Fruit fly (Drosophila melanogaster) whole organism, embryonic: ENCODE results near the gene Oscillin.

ENCODE experiments used
- Ada2b ChIP-seq: fragments of 200-800 bp; sonication (Bioruptor generic); IDR thresholded peaks from 2 replicates; pipeline ENCODE4 v1.3.6; 2022; ENCODE audit warnings: missing biosample characterization, missing genetic modification characterization
- Atf6 ChIP-seq: fragments of 200-800 bp; sonication (Bioruptor generic); IDR thresholded peaks from 2 replicates; pipeline ENCODE4 v1.3.6; 2022; ENCODE audit warnings: missing biosample characterization, missing genetic modification characterization
- B-H2 ChIP-seq: fragments of 200-800 bp; sonication (Bioruptor generic); optimal IDR thresholded peaks from 2 replicates; lab custom pipeline; 2018; ENCODE audit warnings: missing biosample characterization, mild to moderate bottlenecking, missing genetic modification characterization
- Bteb2 ChIP-seq: fragments of 200-800 bp; sonication (Bioruptor generic); optimal IDR thresholded peaks from 2 replicates; lab custom pipeline; 2016; ENCODE audit warnings: missing biosample characterization, missing genetic modification characterization
- CG10366 ChIP-seq: fragments of 200-800 bp; sonication (Bioruptor generic); IDR thresholded peaks from 2 replicates; pipeline ENCODE4 v1.3.6; 2022; ENCODE audit warnings: missing biosample characterization, missing genetic modification characterization
- CG10565 ChIP-seq: fragments of 200-800 bp; sonication (Bioruptor generic); optimal IDR thresholded peaks from 3 replicates; lab custom pipeline; 2016; ENCODE audit warnings: missing biosample characterization, mild to moderate bottlenecking, missing genetic modification characterization
- CG11560 ChIP-seq: fragments of 200-800 bp; sonication (Bioruptor generic); IDR thresholded peaks from 3 replicates; pipeline ENCODE4 v1.3.6; 2022; ENCODE audit warnings: missing biosample characterization, missing genetic modification characterization
- CG12071 ChIP-seq: fragments of 200-800 bp; sonication (Bioruptor generic); optimal IDR thresholded peaks from 3 replicates; lab custom pipeline; 2018; ENCODE audit warnings: missing biosample characterization, mild to moderate bottlenecking, missing genetic modification characterization
- CG12219 ChIP-seq: fragments of 200-800 bp; sonication (Bioruptor generic); optimal IDR thresholded peaks from 3 replicates; lab custom pipeline; 2018; ENCODE audit warnings: missing biosample characterization, mild to moderate bottlenecking, missing genetic modification characterization
- CG12744 ChIP-seq: fragments of 200-800 bp; sonication (Bioruptor generic); optimal IDR thresholded peaks from 2 replicates; lab custom pipeline; 2016; ENCODE audit warnings: missing biosample characterization, missing genetic modification characterization
- CG14860 ChIP-seq: fragments of 200-800 bp; sonication (Bioruptor generic); IDR thresholded peaks from 3 replicates; pipeline ENCODE4 v1.3.6; 2022; ENCODE audit warnings: missing biosample characterization, missing genetic modification characterization; ENCODE audit not compliant: partially characterized antibody
- CG15514 ChIP-seq: fragments of 200-800 bp; sonication (Bioruptor generic); optimal IDR thresholded peaks from 3 replicates; lab custom pipeline; 2017; ENCODE audit warnings: missing biosample characterization, missing genetic modification characterization, mild to moderate bottlenecking, moderate library complexity, missing genetic modification reagents
- CG16779 ChIP-seq: fragments of 200-800 bp; sonication (Bioruptor generic); IDR thresholded peaks from 2 replicates; pipeline ENCODE4 v1.3.6; 2022; ENCODE audit warnings: missing biosample characterization, missing genetic modification characterization
- CG17361 ChIP-seq: fragments of 200-800 bp; sonication (Bioruptor generic); IDR thresholded peaks from 3 replicates; pipeline ENCODE4 v1.3.6; 2022; ENCODE audit warnings: missing biosample characterization, missing genetic modification characterization
- CG17568 ChIP-seq: fragments of 200-800 bp; sonication (Bioruptor generic); optimal IDR thresholded peaks from 2 replicates; lab custom pipeline; 2018; ENCODE audit warnings: missing biosample characterization, mild to moderate bottlenecking, missing genetic modification characterization, moderate library complexity
- CG30403 ChIP-seq: fragments of 200-800 bp; sonication (Bioruptor generic); optimal IDR thresholded peaks from 3 replicates; lab custom pipeline; 2016; ENCODE audit warnings: missing biosample characterization, missing genetic modification characterization
- CG32772 ChIP-seq: fragments of 200-800 bp; sonication (Bioruptor generic); IDR thresholded peaks from 2 replicates; pipeline ENCODE4 v1.3.6; 2022; ENCODE audit warnings: missing biosample characterization, missing genetic modification characterization
- CG4707 ChIP-seq: fragments of 200-800 bp; sonication (Bioruptor generic); optimal IDR thresholded peaks from 2 replicates; lab custom pipeline; 2018; ENCODE audit warnings: missing biosample characterization, mild to moderate bottlenecking, missing genetic modification characterization, moderate library complexity
- CG6175 ChIP-seq: fragments of 200-800 bp; sonication (Bioruptor generic); IDR thresholded peaks from 3 replicates; pipeline ENCODE4 v1.3.6; 2022; ENCODE audit warnings: missing biosample characterization, missing genetic modification characterization
- CG6765 ChIP-seq: fragments of 200-800 bp; sonication (Bioruptor generic); optimal IDR thresholded peaks from 3 replicates; lab custom pipeline; 2017; ENCODE audit warnings: missing biosample characterization, mild to moderate bottlenecking, missing genetic modification characterization
- D19A ChIP-seq: fragments of 200-800 bp; optimal IDR thresholded peaks from 3 replicates; lab custom pipeline; 2019; ENCODE audit warnings: missing biosample characterization, mild to moderate bottlenecking, missing genetic modification characterization, moderate library complexity
- Deaf1 ChIP-seq: fragments of 200-800 bp; optimal IDR thresholded peaks from 3 replicates; lab custom pipeline; 2019; ENCODE audit warnings: missing biosample characterization, mild to moderate bottlenecking, missing genetic modification characterization, moderate library complexity
- Gsc ChIP-seq: fragments of 200-800 bp; sonication (Bioruptor generic); IDR thresholded peaks from 2 replicates; pipeline ENCODE4 v1.3.6; 2022; ENCODE audit warnings: missing biosample characterization, missing genetic modification characterization
- H2.0 ChIP-seq: fragments of 200-800 bp; sonication (Bioruptor generic); IDR thresholded peaks from 2 replicates; pipeline ENCODE4 v1.3.6; 2022; ENCODE audit warnings: missing biosample characterization, missing genetic modification characterization
- HLH54F ChIP-seq: fragments of 200-800 bp; sonication (Bioruptor generic); optimal IDR thresholded peaks from 3 replicates; lab custom pipeline; 2016; ENCODE audit warnings: missing biosample characterization, missing genetic modification characterization
- Hmr ChIP-seq: fragments of 200-800 bp; sonication (Bioruptor generic); optimal IDR thresholded peaks from 3 replicates; lab custom pipeline; 2017; ENCODE audit warnings: mild to moderate bottlenecking, missing biosample characterization, missing genetic modification reagents, missing genetic modification characterization
- Meics ChIP-seq: fragments of 200-800 bp; sonication (Bioruptor generic); optimal IDR thresholded peaks from 2 replicates; lab custom pipeline; 2017; ENCODE audit warnings: missing biosample characterization, mild to moderate bottlenecking, missing genetic modification characterization
- Nf-YB ChIP-seq: fragments of 200-800 bp; sonication (Bioruptor generic); optimal IDR thresholded peaks from 3 replicates; lab custom pipeline; 2019; ENCODE audit warnings: missing biosample characterization, mild to moderate bottlenecking, missing genetic modification characterization, moderate library complexity
- PHDP ChIP-seq: fragments of 200-800 bp; sonication (Bioruptor generic); optimal IDR thresholded peaks from 3 replicates; lab custom pipeline; 2018; ENCODE audit warnings: missing biosample characterization, mild to moderate bottlenecking, missing genetic modification characterization, moderate library complexity
- ac ChIP-seq: fragments of 200-800 bp; sonication (Bioruptor generic); optimal IDR thresholded peaks from 3 replicates; lab custom pipeline; 2017; ENCODE audit warnings: missing biosample characterization, mild to moderate bottlenecking, missing genetic modification characterization
- amos ChIP-seq: fragments of 200-800 bp; sonication (Bioruptor generic); IDR thresholded peaks from 2 replicates; pipeline ENCODE4 v1.3.6; 2022; ENCODE audit warnings: missing biosample characterization, missing genetic modification characterization; ENCODE audit not compliant: partially characterized antibody
- cad ChIP-seq: fragments of >200 bp; optimal IDR thresholded peaks from 2 replicates; lab custom pipeline; 2017; ENCODE audit warnings: missing biosample characterization, missing genetic modification characterization
- caup ChIP-seq: fragments of 200-800 bp; sonication (Bioruptor generic); optimal IDR thresholded peaks from 3 replicates; lab custom pipeline; 2017; ENCODE audit warnings: missing biosample characterization, mild to moderate bottlenecking, missing genetic modification characterization, moderate library complexity; ENCODE audit not compliant: severe bottlenecking
- eve ChIP-seq, 2 experiments: fragments of >200 bp; optimal IDR thresholded peaks; 2 replicates each; lab custom pipeline; 2017; ENCODE audit warnings: missing biosample characterization in 2 of 2, missing genetic modification characterization in 2 of 2
- fd96Cb ChIP-seq: fragments of 200-800 bp; sonication (Bioruptor generic); optimal IDR thresholded peaks from 2 replicates; lab custom pipeline; 2018; ENCODE audit warnings: missing biosample characterization, mild to moderate bottlenecking, missing genetic modification characterization, moderate library complexity
- hth ChIP-seq: fragments of >200 bp; optimal IDR thresholded peaks from 2 replicates; lab custom pipeline; 2017; ENCODE audit warnings: inconsistent platforms
- mld ChIP-seq: fragments of 200-800 bp; sonication (Bioruptor generic); IDR thresholded peaks from 3 replicates; pipeline ENCODE4 v1.3.6; 2022; ENCODE audit warnings: missing biosample characterization, missing genetic modification characterization; ENCODE audit not compliant: partially characterized antibody
- repo ChIP-seq: fragments of 200-800 bp; sonication (Bioruptor generic); optimal IDR thresholded peaks from 2 replicates; lab custom pipeline; 2016; ENCODE audit warnings: missing biosample characterization, missing genetic modification characterization
- rib ChIP-seq: fragments of 200-800 bp; sonication (Bioruptor generic); IDR thresholded peaks from 2 replicates; pipeline ENCODE4 v1.3.6; 2022; ENCODE audit warnings: missing biosample characterization, missing genetic modification characterization
- ro ChIP-seq: fragments of 200-800 bp; sonication (Bioruptor generic); IDR thresholded peaks from 2 replicates; pipeline ENCODE4 v1.3.6; 2022; ENCODE audit warnings: missing biosample characterization, missing genetic modification characterization
- row ChIP-seq: fragments of 200-800 bp; sonication (Bioruptor generic); IDR thresholded peaks from 3 replicates; pipeline ENCODE4 v1.3.6; 2022; ENCODE audit warnings: missing biosample characterization, missing genetic modification characterization
- sc ChIP-seq, 3 experiments: fragments of >200 bp in 2 of 3; fragments of 200-800 bp in 1 of 3; sonication (Bioruptor generic) in 1 of 3; optimal IDR thresholded peaks; 2 replicates in 2 of 3; 3 replicates in 1 of 3; lab custom pipeline; 2017; ENCODE audit warnings: mild to moderate bottlenecking in 1 of 3, missing biosample characterization in 1 of 3, missing genetic modification characterization in 1 of 3, missing genetic modification reagents in 1 of 3
- sd ChIP-seq: fragments of 200-800 bp; sonication (Bioruptor generic); optimal IDR thresholded peaks from 3 replicates; lab custom pipeline; 2018; ENCODE audit warnings: missing biosample characterization, mild to moderate bottlenecking, missing genetic modification characterization, moderate library complexity
- shn ChIP-seq: fragments of 200-800 bp; sonication (Bioruptor generic); optimal IDR thresholded peaks from 3 replicates; lab custom pipeline; 2016; ENCODE audit warnings: missing biosample characterization, missing genetic modification characterization
- sisA ChIP-seq: fragments of 200-800 bp; sonication (Bioruptor generic); IDR thresholded peaks from 2 replicates; pipeline ENCODE4 v1.3.6; 2022; ENCODE audit warnings: missing biosample characterization, missing genetic modification characterization
- so ChIP-seq: fragments of 200-800 bp; sonication (Bioruptor generic); IDR thresholded peaks from 3 replicates; pipeline ENCODE4 v1.3.6; 2022; ENCODE audit warnings: missing biosample characterization, missing genetic modification characterization
- wek ChIP-seq: fragments of 200-800 bp; sonication (Bioruptor generic); optimal IDR thresholded peaks from 3 replicates; lab custom pipeline; 2018; ENCODE audit warnings: missing biosample characterization, mild to moderate bottlenecking, missing genetic modification characterization, moderate library complexity
- zen ChIP-seq: fragments of 200-800 bp; sonication (Bioruptor generic); optimal IDR thresholded peaks from 3 replicates; lab custom pipeline; 2018; ENCODE audit warnings: missing biosample characterization, mild to moderate bottlenecking, missing genetic modification characterization, moderate library complexity
- zen2 ChIP-seq: fragments of 200-800 bp; sonication (Bioruptor generic); IDR thresholded peaks from 3 replicates; pipeline ENCODE4 v1.3.6; 2022; ENCODE audit warnings: missing biosample characterization, missing genetic modification characterization; ENCODE audit not compliant: partially characterized antibody

The Oscillin gene

DNA sequence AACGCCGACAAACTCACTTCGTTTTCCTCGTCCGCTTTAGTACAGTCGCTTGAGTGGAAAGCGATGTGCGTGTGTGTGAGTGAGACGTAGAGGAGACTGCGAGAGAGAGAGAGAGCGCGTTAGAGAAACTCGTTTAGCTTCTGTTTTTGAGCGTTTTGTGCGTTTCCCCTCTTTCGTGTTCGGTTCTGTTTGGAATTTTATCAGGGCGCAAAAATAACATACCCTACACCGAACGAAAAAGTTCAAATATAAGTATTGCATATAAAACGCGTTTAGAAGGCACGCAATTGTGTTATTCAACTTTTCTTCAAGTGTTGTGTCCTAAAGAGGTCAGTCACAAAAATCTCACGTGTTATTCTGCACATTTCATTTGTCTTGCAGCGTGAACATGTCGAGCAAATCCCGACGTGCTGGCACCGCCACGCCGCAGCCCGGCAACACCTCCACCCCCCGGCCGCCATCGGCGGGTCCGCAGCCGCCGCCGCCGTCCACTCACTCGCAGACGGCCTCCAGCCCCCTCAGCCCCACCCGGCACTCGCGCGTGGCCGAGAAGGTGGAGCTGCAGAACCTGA is 3.9 kb upstream of the Oscillin start (continued):
- TF ChIP-seq zen (tag; lab: Kevin White, UChicago) = no peak
- no peak for TF ChIP-seq CG14860 (GFP tag; lab: Robert Waterston, UW)
- TF ChIP-seq zen2 = no peak
- TF ChIP-seq sd (tag; lab: Kevin White, UChicago) = peak; percentile 99
- no peak for TF ChIP-seq CG4707 (GFP tag; lab: Kevin White, UChicago)
- TF ChIP-seq eve (GFP tag; optimal IDR thresholded peaks at IDR 0.05; lab: Kevin White, UChicago) = no peak
- TF ChIP-seq ro (GFP tag; lab: Robert Waterston, UW) = no peak
- no peak for TF ChIP-seq Gsc
- TF ChIP-seq amos (GFP tag; lab: Robert Waterston, UW) = peak; percentile 38; the same call in 1 of the 2 replicates
- peak; percentile 39 for TF ChIP-seq CG6765 (GFP tag; lab: Kevin White, UChicago)
- TF ChIP-seq fd96Cb (tag; lab: Kevin White, UChicago) = no peak
- TF ChIP-seq PHDP (tag; lab: Kevin White, UChicago) = peak; percentile 57
- TF ChIP-seq mld (GFP tag; lab: Robert Waterston, UW) = no peak
- no peak for TF ChIP-seq CG12744 (GFP tag; lab: Kevin White, UChicago)
- TF ChIP-seq caup = peak; percentile 66
- TF ChIP-seq CG30403 (GFP tag; lab: Kevin White, UChicago) = peak; percentile 57
- no peak for TF ChIP-seq CG11560
- peak; percentile 70; the same call in 1 of the 3 replicates for TF ChIP-seq so (GFP tag; lab: Robert Waterston, UW)
- peak; percentile 82 for TF ChIP-seq row (GFP tag; lab: Robert Waterston, UW)
- TF ChIP-seq Bteb2 = peak; percentile 43
- peak; percentile 54 for TF ChIP-seq shn (GFP tag; lab: Kevin White, UChicago)
- TF ChIP-seq CG32772 (GFP tag; lab: Robert Waterston, UW) = 0 out of 2 replicates have a peak, but pooled peaks have one; percentile 35
- TF ChIP-seq CG16779 (GFP tag; lab: Robert Waterston, UW) = peak; percentile 70; the same call in 1 of the 2 replicates
- peak; percentile 42; the same call in 1 of the 2 replicates for TF ChIP-seq H2.0 (GFP tag; lab: Robert Waterston, UW)
- peak; percentile 66 for TF ChIP-seq Deaf1
- TF ChIP-seq CG12219 (GFP tag; lab: Kevin White, UChicago) = no peak
- TF ChIP-seq rib (GFP tag; lab: Robert Waterston, UW) = no peak; the same call in 1 of the 2 replicates
- TF ChIP-seq CG10565 (GFP tag; lab: Kevin White, UChicago) = no peak
- TF ChIP-seq hth = no peak
- TF ChIP-seq Hmr = peak; percentile 54
- TF ChIP-seq HLH54F (GFP tag; lab: Kevin White, UChicago) = peak; percentile 34
- TF ChIP-seq CG17361 (GFP tag; lab: Robert Waterston, UW) = 0 out of 3 replicates have a peak, but pooled peaks have one; percentile 22
- peak; percentile 21; the same call in 1 of the 2 replicates for TF ChIP-seq CG10366 (GFP tag; lab: Robert Waterston, UW)
- TF ChIP-seq CG12071 (GFP tag; lab: Kevin White, UChicago) = peak; percentile 32
- TF ChIP-seq ac = no peak
- no peak for TF ChIP-seq repo
- TF ChIP-seq Nf-YB = no peak
- peak; percentile 60 for TF ChIP-seq Meics (GFP tag; lab: Kevin White, UChicago)
- TF ChIP-seq Ada2b = no peak; the same call in none of the 2 replicates
- TF ChIP-seq CG15514 (GFP tag; lab: Kevin White, UChicago) = peak; percentile 36
- peak; percentile 63 for TF ChIP-seq D19A
- peak; percentile 54; the same call in 1 of the 2 replicates for TF ChIP-seq sisA (GFP tag; lab: Robert Waterston, UW)
- no peak for TF ChIP-seq CG17568 (GFP tag; lab: Kevin White, UChicago)
- TF ChIP-seq B-H2 (GFP tag; lab: Kevin White, UChicago) = peak; percentile 5
- no peak for TF ChIP-seq sc (optimal IDR thresholded peaks at IDR 0.05; lab: Kevin White, UChicago)
- TF ChIP-seq sc (GFP tag; optimal IDR thresholded peaks at IDR 0.05; lab: Kevin White, UChicago) = no peak
- no peak for TF ChIP-seq cad (GFP tag; lab: Kevin White, UChicago)
- TF ChIP-seq Atf6 (GFP tag; lab: Robert Waterston, UW) = peak; percentile 71
- 0 out of 3 replicates have a peak, but pooled peaks have one; percentile 50 for TF ChIP-seq CG6175
- TF ChIP-seq wek (GFP tag; lab: Kevin White, UChicago) = no peak
